Worm (Caenorhabditis elegans): ENCODE data around the gene Y55B1BR.6.

Y55B1BR.6 gene

ce11 chrIII:439926-440325 is 23.7 kb downstream of the Y55B1BR.6 start, which contains the start of gene affl-1:
Gene affl-1 (plus strand): TSS chrIII:440226.
- TF ChIP-seq unc-62 (GFP tag; optimal IDR thresholded peaks at IDR 0.05) = no peak

DNA sequence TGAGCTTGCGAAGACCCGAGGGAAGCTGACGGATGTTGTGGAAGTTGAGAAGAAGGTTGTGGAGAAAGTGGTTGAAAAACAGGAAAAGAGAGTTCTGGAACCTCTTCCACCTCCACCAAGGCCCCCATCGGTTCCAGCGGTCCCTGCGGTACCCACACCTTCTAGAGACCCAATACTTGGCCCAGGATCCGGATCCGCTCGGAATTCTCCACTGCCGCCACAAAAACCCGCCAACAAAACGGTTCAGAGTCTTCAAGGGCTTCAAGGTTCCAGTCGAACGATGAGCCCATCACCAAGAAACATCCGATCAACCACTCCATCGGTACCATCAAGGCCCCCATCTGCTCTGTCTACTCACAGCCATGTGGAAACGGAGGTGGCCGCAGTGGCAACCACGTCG is 26.6 kb downstream of the Y55B1BR.6 start:
- TF ChIP-seq unc-62 (GFP tag; optimal IDR thresholded peaks at IDR 0.05) = no peak

ce11 chrIII:434361-434941 is 29.2 kb downstream of the Y55B1BR.6 start, which contains the start of gene affl-2:
Gene affl-2 (plus strand): TSS chrIII:434891.
- no peak for TF ChIP-seq unc-62 (GFP tag; optimal IDR thresholded peaks at IDR 0.05)

DNA sequence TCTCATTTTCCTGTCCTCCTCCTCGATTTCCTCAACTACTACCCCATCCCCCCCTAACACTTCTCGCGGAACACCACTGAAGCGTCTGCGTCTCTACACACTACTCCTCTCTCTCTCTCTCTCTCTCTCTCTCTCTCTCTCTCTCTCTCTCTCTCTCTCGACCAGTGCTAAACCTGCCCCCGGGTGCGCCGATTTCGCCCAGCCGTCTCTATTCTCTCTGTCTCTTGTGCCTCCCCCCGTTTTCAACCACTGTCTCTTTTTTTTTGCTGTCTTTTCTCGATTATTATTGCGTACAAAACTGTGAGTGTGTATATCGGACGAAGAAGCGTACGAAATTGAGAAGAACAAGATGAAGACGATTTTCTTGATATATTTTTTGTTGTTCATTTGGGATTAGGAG is 30.6 kb downstream of the Y55B1BR.6 start:
- no peak for TF ChIP-seq unc-62 (GFP tag; optimal IDR thresholded peaks at IDR 0.05)

DNA sequence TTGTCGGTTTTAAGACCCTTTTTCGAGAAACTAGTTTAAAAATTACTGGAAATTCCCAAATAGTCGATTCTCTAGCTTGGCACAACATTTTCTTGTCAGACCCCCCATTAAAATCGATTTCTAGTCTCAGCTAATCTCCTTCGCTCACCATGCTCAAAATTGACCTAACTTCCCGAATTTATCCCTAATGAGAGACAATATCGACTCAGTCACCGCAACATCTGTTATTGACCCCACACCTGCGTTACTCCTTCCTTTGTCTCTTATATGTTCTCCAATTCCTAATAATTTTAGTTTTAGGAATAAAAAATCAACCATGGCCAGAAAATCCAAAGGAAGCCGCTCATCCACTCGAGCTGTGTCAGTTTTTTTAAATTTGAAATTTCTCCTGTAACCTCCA is 34.6 kb downstream of the Y55B1BR.6 start, which contains the start of gene cec-8:
cec-8 (plus strand) TSS at position 301 of the 400 bp plus-strand sequence.
- no peak for TF ChIP-seq unc-62 (GFP tag; optimal IDR thresholded peaks at IDR 0.05)

ce11 chrIII:423875-424274 is 39.7 kb downstream of the Y55B1BR.6 start:
- TF ChIP-seq unc-62 (GFP tag; optimal IDR thresholded peaks at IDR 0.05) = no peak

DNA sequence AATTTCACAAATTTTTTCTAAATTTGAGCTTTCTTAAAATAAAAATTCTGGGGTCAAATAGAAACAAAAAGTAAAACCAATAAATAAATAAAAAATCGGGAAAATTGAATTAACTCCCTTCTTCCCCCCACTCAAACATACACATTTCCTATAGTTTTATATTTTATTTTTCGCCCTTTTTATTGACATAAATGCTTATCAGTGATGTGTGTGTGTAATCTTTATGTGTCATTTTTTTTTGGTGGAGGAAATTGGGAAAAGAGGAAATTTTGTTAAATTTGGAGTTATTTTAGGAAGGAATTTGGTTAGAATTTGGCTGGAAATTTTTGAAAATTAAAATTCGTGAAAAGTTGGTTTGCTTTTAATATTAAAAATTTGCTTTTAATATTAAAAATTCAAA is 41.1 kb downstream of the Y55B1BR.6 start:
- TF ChIP-seq unc-62 (GFP tag; optimal IDR thresholded peaks at IDR 0.05) = no peak

DNA sequence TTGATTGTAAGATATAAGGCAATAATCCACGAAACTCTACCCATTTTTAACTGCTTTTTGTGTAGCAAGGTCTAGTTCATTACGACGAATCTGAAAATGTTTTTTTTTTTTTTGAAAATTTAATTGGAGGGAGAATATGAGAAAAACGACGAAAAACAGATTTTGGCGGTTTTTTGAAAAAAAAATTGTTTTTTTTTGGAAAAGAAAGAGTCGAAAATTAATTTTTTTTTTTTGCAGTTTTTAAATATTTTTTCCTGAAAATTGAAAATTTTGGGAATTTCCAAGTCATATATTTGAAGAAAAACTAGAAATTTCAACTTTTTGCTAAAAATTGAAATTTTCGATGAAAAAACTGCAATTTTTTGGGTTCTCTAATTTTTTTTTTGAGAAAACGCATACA is 45.0 kb downstream of the Y55B1BR.6 start, which contains the start of gene stim-1:
stim-1 (minus strand) TSS at position 101 of the 400 bp plus-strand sequence.
- TF ChIP-seq unc-62 (GFP tag; optimal IDR thresholded peaks at IDR 0.05) = no peak

Measured in whole organism, dauer.